Worm (Caenorhabditis elegans): ENCODE measurements around the gene F43C11.6.

The F43C11.6 gene

DNA sequence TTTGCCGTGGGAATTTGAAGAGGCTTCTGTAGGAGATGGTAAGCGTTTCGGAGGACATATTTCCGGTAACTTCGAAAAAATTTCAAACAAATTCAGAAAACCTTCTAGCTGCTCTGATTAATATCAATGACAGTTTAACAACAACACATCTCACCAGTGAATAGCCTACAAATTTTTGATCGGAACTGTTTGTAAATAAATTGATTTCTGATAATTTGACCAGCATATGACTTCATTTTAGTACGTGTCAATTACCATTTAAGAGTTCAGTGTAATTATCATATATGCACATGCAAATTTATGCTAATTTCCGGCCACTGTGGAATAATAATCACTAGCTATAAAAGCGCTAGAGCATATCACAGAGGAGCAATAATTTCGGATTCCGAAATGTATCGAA is 17.3 kb upstream of the F43C11.6 start, which contains the start of gene ZK1240.11:
Gene ZK1240.11 (plus strand): TSS at position 301 of the 400 bp plus-strand sequence.
- no peak for TF ChIP-seq ham-2 (GFP tag; optimal IDR thresholded peaks at IDR 0.05)
- TF ChIP-seq lin-32 (GFP tag; optimal IDR thresholded peaks at IDR 0.05), result no peak
- no peak for TF ChIP-seq zip-8 (tag; optimal IDR thresholded peaks at IDR 0.05)
- no peak for TF ChIP-seq unc-120 (tag; optimal IDR thresholded peaks at IDR 0.05; ENCODE audit: poor library complexity, severe bottlenecking)
- TF ChIP-seq mab-5 (tag; optimal IDR thresholded peaks at IDR 0.05), result no peak
- TF ChIP-seq nhr-12 (tag; optimal IDR thresholded peaks at IDR 0.05), result no peak
- TF ChIP-seq snpc-4 (tag; optimal IDR thresholded peaks at IDR 0.05), result no peak
- no peak for TF ChIP-seq hlh-1 (tag; optimal IDR thresholded peaks at IDR 0.05)
- TF ChIP-seq ces-1 (GFP tag; optimal IDR thresholded peaks at IDR 0.05), result no peak
- TF ChIP-seq blmp-1 (tag; optimal IDR thresholded peaks at IDR 0.05), result no peak
- TF ChIP-seq sem-2 (GFP tag; optimal IDR thresholded peaks at IDR 0.05), result no peak
- no peak for TF ChIP-seq ceh-39 (tag; optimal IDR thresholded peaks at IDR 0.05)
- TF ChIP-seq tbx-8 (GFP tag; optimal IDR thresholded peaks at IDR 0.05), result no peak
- TF ChIP-seq unc-62 (GFP tag; optimal IDR thresholded peaks at IDR 0.05), result no peak
- no peak for TF ChIP-seq elt-3 (tag; optimal IDR thresholded peaks at IDR 0.05)
- no peak for TF ChIP-seq nhr-2 (tag; optimal IDR thresholded peaks at IDR 0.05)

DNA sequence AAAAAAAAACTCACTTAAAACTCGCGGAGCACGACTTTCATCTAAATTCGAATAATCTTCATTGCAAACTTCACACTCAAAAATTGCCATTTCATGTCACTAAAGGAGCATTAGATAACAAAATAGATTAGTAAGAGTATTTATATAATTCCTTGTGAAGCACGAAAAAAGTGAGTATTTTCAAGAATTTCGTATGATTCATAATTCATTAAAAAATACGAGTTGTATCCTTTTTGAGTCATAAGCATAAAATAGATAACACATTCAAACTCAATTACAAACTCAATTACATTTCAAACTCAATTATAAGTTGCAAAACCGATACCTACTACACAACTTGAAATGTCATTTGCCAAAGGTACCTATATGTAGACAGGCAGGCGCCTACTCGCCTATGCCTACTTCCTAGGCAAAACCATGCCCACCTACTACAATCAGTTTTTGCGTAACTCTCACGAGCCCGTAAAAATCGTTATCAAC is 13.2 kb upstream of the F43C11.6 start, which contains the start of the genes ZK1240.8 and ZK1240.1:
Gene ZK1240.8 (minus strand): TSS at position 101 of the 480 bp plus-strand sequence.
Gene ZK1240.1 (plus strand): TSS at position 430 of the 480 bp plus-strand sequence.
- TF ChIP-seq snpc-4 (tag; optimal IDR thresholded peaks at IDR 0.05), result no peak
- no peak for TF ChIP-seq lin-13 (tag; optimal IDR thresholded peaks at IDR 0.05)
- no peak for TF ChIP-seq lin-32 (GFP tag; optimal IDR thresholded peaks at IDR 0.05)
- TF ChIP-seq ceh-39 (tag; optimal IDR thresholded peaks at IDR 0.05), result no peak
- no peak for TF ChIP-seq mab-5 (tag; optimal IDR thresholded peaks at IDR 0.05)
- no peak for TF ChIP-seq lsy-2 (tag; optimal IDR thresholded peaks at IDR 0.05)
- TF ChIP-seq drap-1 (GFP tag; optimal IDR thresholded peaks at IDR 0.05), result no peak
- no peak for TF ChIP-seq sptf-1 (tag; optimal IDR thresholded peaks at IDR 0.05)
- no peak for TF ChIP-seq unc-39 (tag; optimal IDR thresholded peaks at IDR 0.05)
- no peak for TF ChIP-seq nhr-76 (tag; optimal IDR thresholded peaks at IDR 0.05)
- no peak for TF ChIP-seq hlh-1 (tag; optimal IDR thresholded peaks at IDR 0.05)
- no peak for TF ChIP-seq pha-4 (tag; optimal IDR thresholded peaks at IDR 0.05)
- TF ChIP-seq bed-3 (GFP tag; optimal IDR thresholded peaks at IDR 0.05), result no peak
- no peak for TF ChIP-seq ham-2 (GFP tag; optimal IDR thresholded peaks at IDR 0.05)
- TF ChIP-seq ceh-83 (GFP tag; optimal IDR thresholded peaks at IDR 0.05), result no peak
- TF ChIP-seq M03D4.4 (tag; optimal IDR thresholded peaks at IDR 0.05), result no peak

DNA sequence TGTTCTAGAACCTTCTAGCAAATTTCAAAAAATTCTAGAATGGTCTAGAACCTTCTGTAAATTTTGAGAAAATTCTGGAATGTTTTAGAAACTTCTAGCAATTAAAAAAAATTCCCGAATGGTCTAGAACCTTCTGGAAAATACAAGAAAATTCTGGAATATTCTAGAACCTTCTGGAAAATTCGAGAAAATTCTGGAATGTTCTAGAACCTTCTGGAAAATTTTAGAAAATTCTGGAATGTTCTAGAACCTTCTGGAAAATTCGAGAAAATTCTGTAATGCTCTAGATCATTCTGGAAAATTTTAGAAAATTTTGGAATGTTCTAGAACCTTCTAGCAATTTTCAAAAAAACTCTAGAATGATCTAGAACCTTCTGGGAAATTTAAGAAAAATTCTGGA is 11.8 kb upstream of the F43C11.6 start:
- TF ChIP-seq ceh-83 (GFP tag; optimal IDR thresholded peaks at IDR 0.05) (peak; percentile 37), zip-8 (tag; optimal IDR thresholded peaks at IDR 0.05) (no peak)

DNA sequence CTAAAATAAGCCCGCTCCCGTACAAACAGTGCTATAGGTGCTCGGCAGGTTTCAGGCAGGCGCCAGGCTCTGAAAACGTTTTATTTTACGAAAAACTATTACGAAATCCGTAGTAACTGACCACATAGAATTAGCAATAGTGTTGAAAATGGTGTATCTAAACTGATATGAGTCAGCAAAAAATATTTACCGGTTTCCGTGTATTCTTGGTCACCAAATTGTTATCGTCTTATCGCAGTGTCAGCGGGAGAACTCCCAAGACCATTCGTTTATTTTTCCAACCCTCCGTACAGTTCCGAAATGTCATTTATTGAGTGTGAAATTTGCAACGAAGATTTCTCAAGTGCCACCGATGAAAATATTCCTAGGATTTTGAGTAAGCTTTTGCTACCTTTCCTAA is 10.0 kb upstream of the F43C11.6 start, which contains the start of gene F43C11.8:
Gene F43C11.8 (plus strand): TSS at position 301 of the 400 bp plus-strand sequence.
- TF ChIP-seq sem-2 (GFP tag; optimal IDR thresholded peaks at IDR 0.05) (no peak), nhr-2 (tag; optimal IDR thresholded peaks at IDR 0.05) (no peak)

DNA sequence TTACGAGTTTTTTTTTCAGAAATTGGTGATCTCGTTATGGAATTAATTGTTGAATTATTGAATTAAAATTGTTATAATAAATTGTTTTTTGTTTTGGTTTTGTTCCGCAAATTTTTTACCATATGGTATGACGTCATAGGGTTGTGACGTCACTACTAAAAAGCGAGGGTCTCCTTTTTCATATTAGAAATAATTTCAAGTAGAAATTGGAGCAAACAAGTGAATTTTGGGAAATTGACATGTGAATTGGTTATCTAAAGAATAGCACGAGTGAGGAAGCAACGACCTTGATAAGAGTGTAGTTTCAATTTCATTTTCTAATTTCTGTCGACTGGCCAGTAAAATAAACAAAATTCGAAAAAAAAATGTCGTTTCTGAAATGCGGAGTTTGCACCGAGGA is 6.7 kb upstream of the F43C11.6 start, which contains the start of gene F43C11.7:
Gene F43C11.7 (plus strand): TSS at position 326 of the 400 bp plus-strand sequence.
- TF ChIP-seq unc-39 (tag; optimal IDR thresholded peaks at IDR 0.05), result no peak
- TF ChIP-seq zip-8 (tag; optimal IDR thresholded peaks at IDR 0.05), result peak; percentile 98

DNA sequence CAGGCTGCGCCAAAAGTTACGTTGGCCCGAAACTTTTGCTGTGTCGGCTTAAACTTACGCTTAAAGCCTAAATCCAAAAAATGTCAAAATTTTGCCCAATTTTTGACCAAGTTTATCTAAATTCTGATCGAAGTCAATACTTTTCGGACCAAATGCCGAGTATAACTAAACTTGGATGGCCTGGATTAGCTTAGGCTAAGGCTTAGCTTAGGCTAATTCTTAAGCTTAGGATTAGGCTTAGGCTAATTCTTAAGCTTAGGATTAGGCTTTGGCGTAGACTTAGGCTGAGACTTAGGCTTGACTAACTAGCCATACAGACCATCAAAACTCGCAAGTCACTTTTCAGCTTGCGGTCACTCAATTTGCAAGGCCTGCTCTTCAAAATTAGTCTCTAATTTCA is 6.1 kb upstream of the F43C11.6 start:
- TF ChIP-seq mep-1 (tag; optimal IDR thresholded peaks at IDR 0.05) (no peak), bed-3 (GFP tag; optimal IDR thresholded peaks at IDR 0.05) (no peak), sptf-1 (tag; optimal IDR thresholded peaks at IDR 0.05) (no peak), ham-2 (GFP tag; optimal IDR thresholded peaks at IDR 0.05) (peak; percentile 12)

DNA sequence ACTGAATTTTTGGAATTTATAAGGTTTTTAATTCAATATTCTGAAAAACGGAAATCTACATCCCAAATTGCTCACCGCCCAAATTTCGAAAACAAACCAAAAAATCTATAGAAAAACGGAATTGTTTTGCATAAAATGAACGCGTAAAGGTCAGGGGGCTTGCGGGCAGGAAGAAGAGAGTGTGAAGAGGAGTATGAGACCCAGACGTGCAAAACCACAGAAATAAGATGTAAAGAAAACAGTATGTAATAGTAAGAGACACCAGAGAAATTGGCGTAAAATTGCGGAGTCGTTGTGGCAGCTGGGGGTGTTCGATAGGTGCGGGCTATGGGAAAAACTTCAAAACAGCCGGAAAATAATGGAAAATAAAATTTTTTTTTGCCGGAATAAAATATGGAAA is 1.3 kb upstream of the F43C11.6 start:
- TF ChIP-seq ces-1 (GFP tag; optimal IDR thresholded peaks at IDR 0.05) (peak; percentile 26), bed-3 (GFP tag; optimal IDR thresholded peaks at IDR 0.05) (no peak), hlh-1 (tag; optimal IDR thresholded peaks at IDR 0.05) (peak; percentile 37), ceh-83 (GFP tag; optimal IDR thresholded peaks at IDR 0.05) (no peak)
